Worm (Caenorhabditis elegans) whole organism, young adult: Measurements from ENCODE around the gene tomm-22.
"Not testable (repeated sequence)": the region's sequence is repeated elsewhere in the genome, so short reads cannot be mapped to it uniquely, and the experiment has no call there.

Experiments used
- ceh-58 ChIP-seq: fragments of 200-800 bp; sonication (Bioruptor generic); IDR thresholded peaks from 2 replicates; pipeline ENCODE4 v1.3.6; 2022; ENCODE audit warnings: missing genetic modification characterization, missing compliant biosample characterization
- hmg-1.2 ChIP-seq: fragments of 200-800 bp; sonication (Bioruptor generic); IDR thresholded peaks from 2 replicates; pipeline ENCODE4 v1.3.6; 2022; ENCODE audit warnings: missing genetic modification reagents, missing genetic modification characterization, missing compliant biosample characterization
- hsf-1 ChIP-seq: fragments of 200-800 bp; sonication (Bioruptor generic); IDR thresholded peaks from 2 replicates; pipeline ENCODE4 v1.3.6; 2022; ENCODE audit warnings: missing genetic modification reagents, missing genetic modification characterization, missing compliant biosample characterization
- nhr-27 ChIP-seq: fragments of 200-800 bp; sonication (Bioruptor generic); optimal IDR thresholded peaks from 2 replicates; lab custom pipeline; 2018; ENCODE audit warnings: mild to moderate bottlenecking, missing genetic modification characterization, moderate library complexity, missing compliant biosample characterization
- pha-4 ChIP-seq: fragments of 150-350 bp; sonication (generic microtip); optimal IDR thresholded peaks from 2 replicates; lab custom pipeline; 2014; ENCODE audit warnings: missing biosample characterization, missing genetic modification reagents, missing genetic modification characterization
- unc-62 ChIP-seq: fragments of 150-350 bp; optimal IDR thresholded peaks from 2 replicates; lab custom pipeline; 2014; ENCODE audit warnings: missing biosample characterization, missing genetic modification reagents, missing genetic modification characterization

DNA sequence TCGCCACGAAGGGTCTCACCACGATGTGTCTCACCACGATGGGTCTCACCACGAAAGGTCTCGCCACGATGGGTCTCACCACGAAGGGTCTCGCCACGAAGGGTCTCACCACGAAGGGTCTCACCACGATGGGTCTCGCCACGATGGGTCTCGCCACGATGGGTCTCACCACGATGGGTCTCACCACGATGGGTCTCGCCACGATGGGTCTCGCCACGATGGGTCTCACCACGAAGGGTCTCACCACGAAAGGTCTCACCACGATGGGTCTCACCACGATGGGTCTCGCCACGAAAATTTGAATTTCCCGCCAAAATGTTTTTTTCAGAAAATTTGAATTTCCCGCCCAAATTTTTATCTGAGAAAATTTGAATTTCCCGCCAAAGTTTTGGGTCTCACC, 18.1 kb downstream of the tomm-22 start:
- not testable (repeated sequence) for TF ChIP-seq hsf-1 (GFP tag; lab: Robert Waterston, UW); pha-4 (tag; lab: Kevin White, UChicago); ceh-58 (GFP tag; lab: Robert Waterston, UW); unc-62; hmg-1.2 (GFP tag; lab: Robert Waterston, UW); nhr-27 (tag; lab: Kevin White, UChicago)
